Fruit fly (Drosophila melanogaster): ENCODE results near the gene wol.

The wol gene

dm6 chr2L:8351333-8351732, 48.5 kb upstream of the wol start (continued):
- TF ChIP-seq CG2202 (tag; optimal IDR thresholded peaks at IDR 0.05) (no peak), Gug (GFP tag; IDR thresholded peaks at IDR 0.05) (no peak), grau (tag; optimal IDR thresholded peaks at IDR 0.05) (no peak), gcm (GFP tag; optimal IDR thresholded peaks at IDR 0.05) (no peak), Dp (GFP tag; optimal IDR thresholded peaks at IDR 0.05) (no peak), ci (GFP tag; IDR thresholded peaks at IDR 0.05) (no peak), CG4404 (GFP tag; IDR thresholded peaks at IDR 0.05) (no peak), CG17361 (GFP tag; IDR thresholded peaks at IDR 0.05) (no peak), nerfin-1 (tag; optimal IDR thresholded peaks at IDR 0.05) (no peak), slp2 (GFP tag; optimal IDR thresholded peaks at IDR 0.05) (no peak), CG6854 (GFP tag; optimal IDR thresholded peaks at IDR 0.05) (no peak), GATAe (GFP tag; conservative IDR thresholded peaks at IDR 0.05) (no peak)

- no peak for TF ChIP-seq CG30020 (tag; optimal IDR thresholded peaks at IDR 0.05)
- TF ChIP-seq Camta (GFP tag; optimal IDR thresholded peaks at IDR 0.05) = no peak
- no peak for TF ChIP-seq esg (GFP tag; conservative IDR thresholded peaks at IDR 0.05)
- TF ChIP-seq Lhr (GFP tag; optimal IDR thresholded peaks at IDR 0.05) = no peak
- TF ChIP-seq CG12769 (tag; optimal IDR thresholded peaks at IDR 0.05) = peak; percentile 65
- TF ChIP-seq vvl (GFP tag; IDR thresholded peaks at IDR 0.05) = no peak
- no peak for TF ChIP-seq CG12942 (GFP tag; optimal IDR thresholded peaks at IDR 0.05)
- TF ChIP-seq E2f2 (GFP tag; IDR thresholded peaks at IDR 0.05) = no peak; the same call in 1 of the 2 replicates
- TF ChIP-seq fd96Cb (tag; optimal IDR thresholded peaks at IDR 0.05) = no peak
- TF ChIP-seq Ptx1 (GFP tag; IDR thresholded peaks at IDR 0.05) = no peak
- TF ChIP-seq lola (GFP tag; optimal IDR thresholded peaks at IDR 0.05) = no peak
- TF ChIP-seq eve (GFP tag; optimal IDR thresholded peaks at IDR 0.05) = no peak
- no peak for TF ChIP-seq CG11085 (GFP tag; IDR thresholded peaks at IDR 0.05)
- peak; percentile 65 for TF ChIP-seq HmgZ (tag; optimal IDR thresholded peaks at IDR 0.05)
- TF ChIP-seq bcd (GFP tag; optimal IDR thresholded peaks at IDR 0.05) = no peak
- TF ChIP-seq CG6813 (GFP tag; optimal IDR thresholded peaks at IDR 0.05) = peak; percentile 36
- no peak for TF ChIP-seq dmrt11E (tag; optimal IDR thresholded peaks at IDR 0.05)
- no peak for TF ChIP-seq unc-4 (GFP tag; IDR thresholded peaks at IDR 0.05; ENCODE audit: partially characterized antibody)
- TF ChIP-seq CG10274 (GFP tag; optimal IDR thresholded peaks at IDR 0.05) = no peak
- TF ChIP-seq CG9215 (GFP tag; IDR thresholded peaks at IDR 0.05) = no peak
- TF ChIP-seq CG7786 (GFP tag; optimal IDR thresholded peaks at IDR 0.05) = no peak
- no peak for TF ChIP-seq CG12236 (GFP tag; optimal IDR thresholded peaks at IDR 0.05)
- TF ChIP-seq Abd-B (GFP tag; optimal IDR thresholded peaks at IDR 0.05) = no peak
- no peak for TF ChIP-seq Hsf (GFP tag; optimal IDR thresholded peaks at IDR 0.05)
- 0 out of 2 replicates have a peak, but pooled peaks have one; percentile 8 for TF ChIP-seq H2.0 (GFP tag; IDR thresholded peaks at IDR 0.05)
- TF ChIP-seq pfk (GFP tag; optimal IDR thresholded peaks at IDR 0.05) = no peak
- peak; percentile 30 for TF ChIP-seq Bteb2 (GFP tag; optimal IDR thresholded peaks at IDR 0.05)
- peak; percentile 70 for TF ChIP-seq CG12071 (GFP tag; optimal IDR thresholded peaks at IDR 0.05)
- no peak for TF ChIP-seq knrl (GFP tag; IDR thresholded peaks at IDR 0.05; ENCODE audit: partially characterized antibody)
- TF ChIP-seq CG1792 (GFP tag; optimal IDR thresholded peaks at IDR 0.05) = no peak
- no peak for TF ChIP-seq CG16813 (GFP tag; IDR thresholded peaks at IDR 0.05; ENCODE audit: partially characterized antibody)
- TF ChIP-seq CG13894 (tag; optimal IDR thresholded peaks at IDR 0.05) = no peak
- TF ChIP-seq CG7556 (GFP tag; optimal IDR thresholded peaks at IDR 0.05) = no peak
- TF ChIP-seq BEAF-32 (GFP tag; optimal IDR thresholded peaks at IDR 0.05) = no peak
- TF ChIP-seq ab (GFP tag; optimal IDR thresholded peaks at IDR 0.05) = no peak
- peak; percentile 31 for TF ChIP-seq CG13424 (tag; optimal IDR thresholded peaks at IDR 0.05)
- no peak for TF ChIP-seq CG6689 (GFP tag; IDR thresholded peaks at IDR 0.05)
- no peak for TF ChIP-seq CG8765 (GFP tag; IDR thresholded peaks at IDR 0.05)
Observed at dm6 chr2L:8350560-8351171, 47.9 kb upstream of the wol start.
